Worm (Caenorhabditis elegans) whole organism, midembryonic: Measurements from ENCODE around the gene lgmn-1.

Experiments
- T22C8.4 ChIP-seq: fragments of 200-800 bp; sonication (Bioruptor generic); IDR thresholded peaks from 2 replicates; pipeline ENCODE4 v1.3.6; 2022; ENCODE audit warnings: missing genetic modification characterization, missing compliant biosample characterization
- flt-1 ChIP-seq: fragments of 200-800 bp; sonication (Bioruptor generic); IDR thresholded peaks from 2 replicates; pipeline ENCODE4 v1.3.6; 2022; ENCODE audit warnings: missing genetic modification characterization, missing compliant biosample characterization
- klf-2 ChIP-seq: fragments of 200-800 bp; sonication (Bioruptor generic); conservative IDR thresholded peaks from 2 replicates; pipeline ENCODE4 v1.3.6; 2022; ENCODE audit warnings: missing genetic modification reagents, missing genetic modification characterization, missing compliant biosample characterization
- med-1 ChIP-seq: sonication (generic microtip); optimal IDR thresholded peaks from 2 replicates; lab custom pipeline; 2017; ENCODE audit warnings: missing genetic modification characterization, mild to moderate bottlenecking, missing compliant biosample characterization, antibody characterized with exemption, missing genetic modification reagents; ENCODE audit not compliant: insufficient read depth
- ref-1 ChIP-seq: fragments of 200-800 bp; sonication (Bioruptor generic); conservative IDR thresholded peaks from 2 replicates; pipeline ENCODE4 v1.3.6; 2022; ENCODE audit warnings: missing genetic modification reagents, missing genetic modification characterization, missing compliant biosample characterization
- ztf-29 ChIP-seq: fragments of 200-800 bp; sonication (Bioruptor generic); IDR thresholded peaks from 2 replicates; pipeline ENCODE4 v1.3.6; 2022; ENCODE audit warnings: missing genetic modification reagents, missing genetic modification characterization, missing compliant biosample characterization

ce11 chrV:12548830-12549229 lies 36.0 kb downstream of the lgmn-1 start:
- TF ChIP-seq med-1 (GFP tag; lab: Kevin White, UChicago) (no peak), klf-2 (GFP tag; lab: Robert Waterston, UW) (no peak), ref-1 (GFP tag; lab: Robert Waterston, UW) (no peak), T22C8.4 (GFP tag; lab: Robert Waterston, UW) (no peak), ztf-29 (GFP tag; lab: Robert Waterston, UW) (no peak), flt-1 (GFP tag; lab: Robert Waterston, UW) (no peak)
